Worm (Caenorhabditis elegans) whole organism, L1 larva: ENCODE results near the gene ehs-1.

Experiments used
- C16A3.4 ChIP-seq: fragments of 150-350 bp; optimal IDR thresholded peaks from 2 replicates; lab custom pipeline; 2014; ENCODE audit warnings: missing biosample characterization, missing genetic modification characterization
- F16B12.6 ChIP-seq: fragments of 150-350 bp; optimal IDR thresholded peaks from 2 replicates; lab custom pipeline; 2014; ENCODE audit warnings: missing biosample characterization, missing genetic modification characterization
- aly-2 ChIP-seq: fragments of 150-350 bp; optimal IDR thresholded peaks from 2 replicates; lab custom pipeline; 2014; ENCODE audit warnings: missing biosample characterization, missing genetic modification characterization
- ama-1 ChIP-seq: fragments of 150-350 bp; optimal IDR thresholded peaks from 2 replicates; lab custom pipeline; 2014
- blmp-1 ChIP-seq: fragments of 150-350 bp; optimal IDR thresholded peaks from 2 replicates; lab custom pipeline; 2014; ENCODE audit warnings: missing biosample characterization, missing genetic modification characterization
- ceh-63 ChIP-seq: fragments of 200-800 bp; sonication (Bioruptor generic); optimal IDR thresholded peaks from 2 replicates; lab custom pipeline; 2018; ENCODE audit warnings: mild to moderate bottlenecking, missing genetic modification characterization, missing compliant biosample characterization
- ceh-8 ChIP-seq: fragments of 200-800 bp; sonication (Bioruptor generic); optimal IDR thresholded peaks from 2 replicates; lab custom pipeline; 2018; ENCODE audit warnings: mild to moderate bottlenecking, missing genetic modification characterization, moderate library complexity, missing compliant biosample characterization
- ceh-82 ChIP-seq, 3 experiments: fragments of 150-350 bp in 1 of 3; sonication (generic microtip) in 2 of 3; optimal IDR thresholded peaks; 2 replicates each; lab custom pipeline; 2014 to 2017; ENCODE audit warnings: missing biosample characterization in 3 of 3, missing genetic modification characterization in 3 of 3
- ceh-88 ChIP-seq: fragments of 200-800 bp; sonication (Bioruptor generic); IDR thresholded peaks from 2 replicates; pipeline ENCODE4 v1.3.6; 2022; ENCODE audit warnings: missing genetic modification characterization, missing compliant biosample characterization
- ceh-90 ChIP-seq: sonication (generic microtip); optimal IDR thresholded peaks from 2 replicates; lab custom pipeline; 2016; ENCODE audit warnings: missing genetic modification characterization, missing compliant biosample characterization
- dpl-1 ChIP-seq, 3 experiments: fragments of 150-350 bp in 2 of 3; sonication (generic microtip) in 1 of 3; optimal IDR thresholded peaks; 2 replicates each; lab custom pipeline; 2014 to 2017; ENCODE audit warnings: missing biosample characterization in 3 of 3, missing genetic modification characterization in 3 of 3, missing genetic modification reagents in 3 of 3
- dsc-1 ChIP-seq: sonication (generic microtip); optimal IDR thresholded peaks from 2 replicates; lab custom pipeline; 2016; ENCODE audit warnings: mild to moderate bottlenecking, missing genetic modification characterization, missing compliant biosample characterization
- efl-1 ChIP-seq, 4 experiments: fragments of 150-350 bp; optimal IDR thresholded peaks in 3 of 4; peaks in 1 of 4; 1 replicate in 1 of 4; 2 replicates in 3 of 4; lab custom pipeline; 2014; ENCODE audit warnings: missing biosample characterization in 2 of 4, missing genetic modification characterization in 2 of 4, missing genetic modification reagents in 2 of 4
- egl-27 ChIP-seq, 2 experiments: fragments of 150-350 bp in 1 of 2; sonication (generic microtip); optimal IDR thresholded peaks; 3 replicates each; lab custom pipeline; 2017 to 2018; ENCODE audit warnings: missing biosample characterization in 2 of 2, missing genetic modification characterization in 2 of 2, missing genetic modification reagents in 2 of 2
- elt-2 ChIP-seq: sonication (generic microtip); optimal IDR thresholded peaks from 2 replicates; lab custom pipeline; 2016; ENCODE audit warnings: missing genetic modification characterization, mild to moderate bottlenecking, inconsistent platforms, missing compliant biosample characterization, missing genetic modification reagents
- elt-3 ChIP-seq, 6 experiments: fragments of 150-350 bp in 1 of 6; sonication (generic microtip); optimal IDR thresholded peaks; 2 replicates each; lab custom pipeline; 2017 to 2018; ENCODE audit warnings: missing biosample characterization in 6 of 6, missing genetic modification characterization in 6 of 6, inconsistent platforms in 1 of 6
- ets-5 ChIP-seq: fragments of 200-800 bp; sonication (Bioruptor generic); IDR thresholded peaks from 2 replicates; pipeline ENCODE4 v1.3.6; 2022; ENCODE audit warnings: missing genetic modification characterization, missing compliant biosample characterization
- fkh-10 ChIP-seq: sonication (generic microtip); optimal IDR thresholded peaks from 2 replicates; lab custom pipeline; 2017; ENCODE audit warnings: missing biosample characterization, missing genetic modification reagents, missing genetic modification characterization
- fkh-4 ChIP-seq: sonication (generic microtip); optimal IDR thresholded peaks from 2 replicates; lab custom pipeline; 2016; ENCODE audit warnings: missing compliant biosample characterization, missing genetic modification characterization, borderline replicate concordance
- grh-1 ChIP-seq: fragments of 200-800 bp; sonication (Bioruptor generic); IDR thresholded peaks from 2 replicates; pipeline ENCODE4 v1.3.6; 2022; ENCODE audit warnings: missing genetic modification reagents, missing genetic modification characterization, missing compliant biosample characterization
- hlh-17 ChIP-seq: fragments of 200-800 bp; sonication (Bioruptor generic); optimal IDR thresholded peaks from 2 replicates; lab custom pipeline; 2018; ENCODE audit warnings: missing genetic modification characterization, mild to moderate bottlenecking, missing compliant biosample characterization, moderate library complexity, borderline replicate concordance
- hpl-2 ChIP-seq: fragments of 150-350 bp; optimal IDR thresholded peaks from 2 replicates; lab custom pipeline; 2014; ENCODE audit warnings: missing biosample characterization, missing genetic modification reagents, missing genetic modification characterization
- lin-13 ChIP-seq: fragments of 150-350 bp; optimal IDR thresholded peaks from 2 replicates; lab custom pipeline; 2014; ENCODE audit warnings: missing biosample characterization, missing genetic modification reagents, missing genetic modification characterization
- lin-14 ChIP-seq: fragments of 200-800 bp; sonication (Bioruptor generic); optimal IDR thresholded peaks from 2 replicates; lab custom pipeline; 2018; ENCODE audit warnings: mild to moderate bottlenecking, missing genetic modification characterization, moderate library complexity, missing compliant biosample characterization
- lin-15B ChIP-seq: fragments of 150-350 bp; sonication (generic microtip); optimal IDR thresholded peaks from 3 replicates; lab custom pipeline; 2014; ENCODE audit warnings: missing biosample characterization, missing genetic modification characterization
- lsy-2 ChIP-seq, 2 experiments: fragments of 150-350 bp; optimal IDR thresholded peaks; 2 replicates each; lab custom pipeline; 2014; ENCODE audit warnings: missing biosample characterization in 2 of 2, missing genetic modification characterization in 2 of 2
- mab-9 ChIP-seq: fragments of 200-800 bp; sonication (Bioruptor generic); IDR thresholded peaks from 2 replicates; pipeline ENCODE4 v1.3.6; 2022; ENCODE audit warnings: missing genetic modification reagents, missing genetic modification characterization, missing compliant biosample characterization
- mdl-1 ChIP-seq, 2 experiments: fragments of 150-350 bp; optimal IDR thresholded peaks; 2 replicates each; lab custom pipeline; 2014 to 2017; ENCODE audit warnings: missing biosample characterization in 2 of 2, missing genetic modification characterization in 2 of 2, inconsistent platforms in 1 of 2
- mef-2 ChIP-seq: fragments of 150-350 bp; optimal IDR thresholded peaks from 2 replicates; lab custom pipeline; 2014; ENCODE audit warnings: missing biosample characterization, missing genetic modification characterization
- mep-1 ChIP-seq: fragments of 150-350 bp; optimal IDR thresholded peaks from 2 replicates; lab custom pipeline; 2014; ENCODE audit warnings: missing biosample characterization, missing genetic modification characterization
- nhr-237 ChIP-seq: fragments of 150-350 bp; optimal IDR thresholded peaks from 2 replicates; lab custom pipeline; 2014; ENCODE audit warnings: missing biosample characterization, missing genetic modification characterization
- nhr-28 ChIP-seq: fragments of 150-350 bp; optimal IDR thresholded peaks from 2 replicates; lab custom pipeline; 2014; ENCODE audit warnings: missing biosample characterization, missing genetic modification characterization
- nhr-71 ChIP-seq: sonication (generic microtip); optimal IDR thresholded peaks from 2 replicates; lab custom pipeline; 2016; ENCODE audit warnings: mild to moderate bottlenecking, missing genetic modification characterization, moderate library complexity, missing compliant biosample characterization
- nhr-76 ChIP-seq: sonication (generic microtip); optimal IDR thresholded peaks from 2 replicates; lab custom pipeline; 2017; ENCODE audit warnings: missing biosample characterization, missing genetic modification characterization
- nhr-84 ChIP-seq: sonication (generic microtip); optimal IDR thresholded peaks from 2 replicates; lab custom pipeline; 2017; ENCODE audit warnings: missing biosample characterization, missing genetic modification characterization
- nhr-85 ChIP-seq: sonication (generic microtip); peaks from one replicate; lab custom pipeline; 2016; ENCODE audit warnings: missing genetic modification characterization, inconsistent platforms, missing compliant biosample characterization
- nhr-90 ChIP-seq: sonication (generic microtip); optimal IDR thresholded peaks from 2 replicates; lab custom pipeline; 2016; ENCODE audit warnings: mild to moderate bottlenecking, missing genetic modification characterization, missing compliant biosample characterization; ENCODE audit not compliant: poor library complexity
- pag-3 ChIP-seq: sonication (generic microtip); optimal IDR thresholded peaks from 2 replicates; lab custom pipeline; 2017; ENCODE audit warnings: missing genetic modification characterization, mild to moderate bottlenecking, missing compliant biosample characterization, antibody characterized with exemption, borderline replicate concordance; ENCODE audit not compliant: insufficient read depth
- pax-3 ChIP-seq: fragments of 200-800 bp; sonication (Bioruptor generic); optimal IDR thresholded peaks from 2 replicates; lab custom pipeline; 2018; ENCODE audit warnings: mild to moderate bottlenecking, missing genetic modification characterization, moderate library complexity, missing compliant biosample characterization
- rnt-1 ChIP-seq: sonication (generic microtip); optimal IDR thresholded peaks from 2 replicates; lab custom pipeline; 2016; ENCODE audit warnings: mild to moderate bottlenecking, missing genetic modification characterization, moderate library complexity, missing compliant biosample characterization
- skn-1 ChIP-seq: fragments of 150-350 bp; optimal IDR thresholded peaks from 2 replicates; lab custom pipeline; 2014; ENCODE audit warnings: missing biosample characterization, missing genetic modification characterization
- snpc-4 ChIP-seq: fragments of 150-350 bp; optimal IDR thresholded peaks from 2 replicates; lab custom pipeline; 2014; ENCODE audit warnings: missing biosample characterization, missing genetic modification characterization
- sox-4 ChIP-seq: sonication (generic microtip); optimal IDR thresholded peaks from 2 replicates; lab custom pipeline; 2016; ENCODE audit warnings: missing genetic modification characterization, missing compliant biosample characterization
- swsn-7 ChIP-seq: sonication (generic microtip); optimal IDR thresholded peaks from 2 replicates; lab custom pipeline; 2016; ENCODE audit warnings: missing genetic modification characterization, missing compliant biosample characterization
- tbx-2 ChIP-seq: sonication (generic microtip); optimal IDR thresholded peaks from 2 replicates; lab custom pipeline; 2016; ENCODE audit warnings: missing genetic modification characterization, missing compliant biosample characterization
- unc-86 ChIP-seq: sonication (generic microtip); optimal IDR thresholded peaks from 2 replicates; lab custom pipeline; 2016; ENCODE audit warnings: missing genetic modification characterization, missing compliant biosample characterization
- xbp-1 ChIP-seq: sonication (generic microtip); optimal IDR thresholded peaks from 2 replicates; lab custom pipeline; 2016; ENCODE audit warnings: missing genetic modification characterization, missing compliant biosample characterization
- zip-4 ChIP-seq: fragments of 200-800 bp; sonication (Bioruptor generic); optimal IDR thresholded peaks from 2 replicates; lab custom pipeline; 2018; ENCODE audit warnings: mild to moderate bottlenecking, missing genetic modification characterization, moderate library complexity, missing compliant biosample characterization

Gene ehs-1

ce11 chrII:5820282-5820762, at the start of gene ehs-1:
Gene ehs-1 (plus strand): TSS chrII:5820712.
- no peak for TF ChIP-seq pax-3 (tag; lab: Kevin White, UChicago)
- no peak for TF ChIP-seq ceh-90 (tag; lab: Kevin White, UChicago)
- no peak for TF ChIP-seq ceh-63
- no peak for TF ChIP-seq swsn-7
- no peak for TF ChIP-seq nhr-84 (tag; lab: Kevin White, UChicago)
- TF ChIP-seq pag-3 (tag; lab: Kevin White, UChicago) = no peak
- TF ChIP-seq aly-2 (tag; lab: Kevin White, UChicago) = no peak
- no peak for TF ChIP-seq snpc-4
- no peak for TF ChIP-seq nhr-76 (tag; lab: Kevin White, UChicago)
- TF ChIP-seq lin-14 (GFP tag; lab: Kevin White, UChicago) = peak; percentile 71
- TF ChIP-seq ceh-82 (tag; optimal IDR thresholded peaks at IDR 0.05; lab: Kevin White, UChicago) = peak in 2 of 3 experiments; percentile 21 to 49
- TF ChIP-seq ets-5 (GFP tag; lab: Robert Waterston, UW) = no peak
- no peak for TF ChIP-seq hpl-2 (GFP tag; lab: Kevin White, UChicago)
- no peak for TF ChIP-seq ama-1 (lab: Kevin White, UChicago)
- peak; percentile 29 for TF ChIP-seq fkh-10
- no peak for TF ChIP-seq C16A3.4 (tag; lab: Kevin White, UChicago)
- TF ChIP-seq dpl-1 (GFP tag; optimal IDR thresholded peaks at IDR 0.05; lab: Kevin White, UChicago) = no peak
- no peak for TF ChIP-seq nhr-28 (tag; lab: Kevin White, UChicago)

DNA sequence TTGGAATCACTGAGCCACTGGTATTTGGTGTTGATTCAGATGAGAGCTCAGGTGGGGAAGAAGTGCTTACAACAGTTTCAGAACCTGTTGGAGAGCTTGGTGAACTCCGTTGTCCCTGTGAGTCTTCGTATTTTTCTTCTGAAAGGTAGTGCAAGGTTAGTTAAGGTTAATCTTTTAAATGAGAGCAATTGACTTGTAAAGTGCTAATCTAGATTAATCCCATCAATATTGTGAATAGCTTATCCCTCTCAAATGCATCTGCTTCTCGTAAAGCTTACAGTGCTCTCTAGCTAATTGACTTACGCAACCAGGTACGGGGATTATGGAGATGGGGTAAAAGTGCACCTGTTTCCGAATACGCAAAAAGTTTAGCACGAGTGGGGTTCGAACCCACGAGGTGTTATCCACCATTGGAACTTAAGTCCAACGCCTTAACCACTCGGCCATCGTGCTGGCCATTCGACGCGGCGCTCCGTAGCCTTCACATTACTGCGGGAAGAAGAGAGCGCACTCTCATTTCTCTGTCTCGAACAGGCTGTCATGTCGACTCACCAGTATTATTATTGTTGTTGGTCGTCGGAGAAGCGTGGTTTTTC, 47.9 kb upstream of the ehs-1 start:
- peak; percentile 17 for TF ChIP-seq xbp-1
- TF ChIP-seq zip-4 (GFP tag; lab: Kevin White, UChicago) = no peak
- TF ChIP-seq dpl-1 (GFP tag; optimal IDR thresholded peaks at IDR 0.05; lab: Kevin White, UChicago) = peak in 2 of 3 experiments; percentile 10 to 18
- TF ChIP-seq unc-86 (tag; lab: Kevin White, UChicago) = no peak
- TF ChIP-seq dsc-1 = peak; percentile 10
- TF ChIP-seq swsn-7 = peak; percentile 51
- peak in 1 of 2 experiments; percentile 50 for TF ChIP-seq mdl-1 (tag; optimal IDR thresholded peaks at IDR 0.05; lab: Kevin White, UChicago)
- no peak for TF ChIP-seq nhr-28 (tag; lab: Kevin White, UChicago)
- no peak for TF ChIP-seq ceh-88
- TF ChIP-seq F16B12.6 (tag; lab: Kevin White, UChicago) = peak; percentile 42
- TF ChIP-seq aly-2 (tag; lab: Kevin White, UChicago) = no peak
- peak; percentile 56 for TF ChIP-seq C16A3.4 (tag; lab: Kevin White, UChicago)
- no peak for TF ChIP-seq mab-9 (GFP tag; lab: Robert Waterston, UW)
- TF ChIP-seq lsy-2 (tag; optimal IDR thresholded peaks at IDR 0.05; lab: Kevin White, UChicago) = peak; percentile 19 to 53
- TF ChIP-seq tbx-2 (tag; lab: Kevin White, UChicago) = no peak
- TF ChIP-seq lin-13 = peak; percentile 28
- TF ChIP-seq grh-1 = no peak
- no peak for TF ChIP-seq egl-27 (tag; optimal IDR thresholded peaks at IDR 0.05; lab: Kevin White, UChicago)
- peak; percentile 50 for TF ChIP-seq nhr-90 (tag; lab: Kevin White, UChicago)
- peak in 1 of 6 experiments; percentile 13 for TF ChIP-seq elt-3 (tag; optimal IDR thresholded peaks at IDR 0.05; lab: Kevin White, UChicago)
- peak; percentile 63 for TF ChIP-seq nhr-71 (tag; lab: Kevin White, UChicago)
- TF ChIP-seq mep-1 (tag; lab: Kevin White, UChicago) = peak; percentile 9
- peak; percentile 57 for TF ChIP-seq nhr-85 (tag; lab: Kevin White, UChicago)
- peak in 2 of 3 experiments; percentile 25 to 55 for TF ChIP-seq ceh-82 (tag; optimal IDR thresholded peaks at IDR 0.05; lab: Kevin White, UChicago)
- TF ChIP-seq hlh-17 (GFP tag; lab: Kevin White, UChicago) = no peak
- peak; percentile 25 for TF ChIP-seq elt-2 (tag; lab: Kevin White, UChicago)
- TF ChIP-seq mef-2 (tag; lab: Kevin White, UChicago) = no peak
- no peak for TF ChIP-seq nhr-237 (tag; lab: Kevin White, UChicago)
- TF ChIP-seq lin-15B = no peak
- TF ChIP-seq efl-1 (optimal IDR thresholded peaks at IDR 0.05; lab: Kevin White, UChicago) = peak; percentile 38 to 51
- peak; percentile 24 to 93 for TF ChIP-seq efl-1 (GFP tag; optimal IDR thresholded peaks at IDR 0.05 in 1 of 2; lab: Kevin White, UChicago)
- peak; percentile 23 for TF ChIP-seq snpc-4
- no peak for TF ChIP-seq sox-4 (tag; lab: Kevin White, UChicago)
- no peak for TF ChIP-seq blmp-1 (tag; lab: Kevin White, UChicago)
- no peak for TF ChIP-seq nhr-84 (tag; lab: Kevin White, UChicago)
- TF ChIP-seq fkh-4 (tag; lab: Kevin White, UChicago) = no peak
- TF ChIP-seq rnt-1 (tag; lab: Kevin White, UChicago) = peak; percentile 67
- TF ChIP-seq ceh-8 (GFP tag; lab: Kevin White, UChicago) = peak; percentile 11
- TF ChIP-seq skn-1 = peak; percentile 20
